Worm (Caenorhabditis elegans) whole organism, L4 larva: ENCODE measurements around the gene dhrr-1.

Experiments used
- ces-1 ChIP-seq: fragments of 150-350 bp; sonication (generic microtip); optimal IDR thresholded peaks from 4 replicates; lab custom pipeline; 2014; ENCODE audit warnings: missing biosample characterization, missing genetic modification reagents, missing genetic modification characterization
- nhr-237 ChIP-seq: sonication (generic microtip); optimal IDR thresholded peaks from 2 replicates; lab custom pipeline; 2017; ENCODE audit warnings: missing biosample characterization, missing genetic modification characterization
- tag-97 ChIP-seq: fragments of 200-800 bp; sonication (Bioruptor generic); IDR thresholded peaks from 2 replicates; pipeline ENCODE4 v1.3.6; 2022; ENCODE audit warnings: missing genetic modification characterization, missing compliant biosample characterization

DNA sequence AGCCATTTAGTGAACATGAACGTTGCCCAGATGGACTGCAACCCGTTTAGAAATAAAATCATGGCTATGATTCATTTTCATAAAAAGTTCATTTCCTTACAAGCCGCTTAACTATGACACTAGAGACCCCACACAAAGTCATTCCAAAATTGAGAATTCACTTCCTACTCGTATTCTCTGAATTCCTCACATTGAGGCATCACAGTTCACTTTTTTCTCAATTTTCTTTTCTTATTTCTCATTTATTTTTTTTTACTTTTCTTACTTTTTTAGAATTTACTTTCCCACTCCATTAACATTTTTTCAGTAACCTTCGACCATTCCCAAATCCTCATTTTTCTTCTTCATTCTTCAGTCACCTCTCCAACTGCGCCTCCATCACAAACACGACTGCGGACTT lies at the start of gene dhrr-1:
- TF ChIP-seq tag-97 (no peak), ces-1 (GFP tag; lab: Kevin White, UChicago) (no peak), nhr-237 (tag; lab: Kevin White, UChicago) (no peak)
